Worm (Caenorhabditis elegans): Measurements from ENCODE around the gene C14C6.2.

Gene C14C6.2

ce11 chrV:598626-599025 lies 35.7 kb downstream of the C14C6.2 start:
- no peak for TF ChIP-seq dao-5 (tag; optimal IDR thresholded peaks at IDR 0.05)
- no peak for TF ChIP-seq W03F9.2 (tag; optimal IDR thresholded peaks at IDR 0.05)
- TF ChIP-seq him-1 (tag; optimal IDR thresholded peaks at IDR 0.05), result no peak

- no peak for TF ChIP-seq W03F9.2 (tag; optimal IDR thresholded peaks at IDR 0.05)
Observed at ce11 chrV:599783-600182, 36.8 kb downstream of the C14C6.2 start.

ce11 chrV:600231-600630 lies 37.3 kb downstream of the C14C6.2 start, which contains the start of gene nhr-251:
Gene nhr-251 (plus strand): TSS chrV:600531.
- TF ChIP-seq W03F9.2 (tag; optimal IDR thresholded peaks at IDR 0.05) (no peak), him-1 (tag; optimal IDR thresholded peaks at IDR 0.05) (no peak), dao-5 (tag; optimal IDR thresholded peaks at IDR 0.05) (no peak)

- TF ChIP-seq W03F9.2 (tag; optimal IDR thresholded peaks at IDR 0.05) (no peak), him-1 (tag; optimal IDR thresholded peaks at IDR 0.05) (no peak), dao-5 (tag; optimal IDR thresholded peaks at IDR 0.05) (no peak)
Observed at ce11 chrV:604105-604504, 41.2 kb downstream of the C14C6.2 start, which contains the start of gene srlf-37. Gene srlf-37 (minus strand): TSS chrV:604205.

- no peak for TF ChIP-seq dao-5 (tag; optimal IDR thresholded peaks at IDR 0.05)
- no peak for TF ChIP-seq him-1 (tag; optimal IDR thresholded peaks at IDR 0.05)
- no peak for TF ChIP-seq W03F9.2 (tag; optimal IDR thresholded peaks at IDR 0.05)
Observed at ce11 chrV:608844-609243, 45.9 kb downstream of the C14C6.2 start, which contains the start of gene srw-109. Gene srw-109 (minus strand): TSS chrV:608944.

ce11 chrV:609671-610070 lies 46.7 kb downstream of the C14C6.2 start, which contains the start of gene srlf-36:
Gene srlf-36 (minus strand): TSS chrV:609771.
- TF ChIP-seq dao-5 (tag; optimal IDR thresholded peaks at IDR 0.05), result no peak
- no peak for TF ChIP-seq W03F9.2 (tag; optimal IDR thresholded peaks at IDR 0.05)
- no peak for TF ChIP-seq him-1 (tag; optimal IDR thresholded peaks at IDR 0.05)

- no peak for TF ChIP-seq W03F9.2 (tag; optimal IDR thresholded peaks at IDR 0.05)
- TF ChIP-seq him-1 (tag; optimal IDR thresholded peaks at IDR 0.05), result no peak
- TF ChIP-seq dao-5 (tag; optimal IDR thresholded peaks at IDR 0.05), result no peak
Observed at ce11 chrV:610217-610616, 47.3 kb downstream of the C14C6.2 start, which contains the start of gene nhr-90. Gene nhr-90 (plus strand): TSS chrV:610512.

Measured in whole organism, L4/young adult.